Worm (Caenorhabditis elegans): ENCODE data around the gene Y26E6A.3.

Y26E6A.3 gene

ce11 chrX:13948167-13948566, 38.4 kb upstream of the Y26E6A.3 start (continued):
- no peak for TF ChIP-seq Y5F2A.4 (GFP tag; optimal IDR thresholded peaks at IDR 0.05)
- TF ChIP-seq lin-1 (GFP tag; IDR thresholded peaks at IDR 0.05) = no peak
- TF ChIP-seq duxl-1 (tag; optimal IDR thresholded peaks at IDR 0.05; ENCODE audit: poor library complexity) = no peak
- TF ChIP-seq zfp-2 (tag; optimal IDR thresholded peaks at IDR 0.05) = no peak
- TF ChIP-seq dmd-8 (GFP tag; IDR thresholded peaks at IDR 0.05) = no peak
- TF ChIP-seq jun-1 (tag; optimal IDR thresholded peaks at IDR 0.05) = no peak
- no peak for TF ChIP-seq daf-19 (GFP tag; conservative IDR thresholded peaks at IDR 0.05)
- TF ChIP-seq egl-27 (tag; optimal IDR thresholded peaks at IDR 0.05) = no peak
- TF ChIP-seq F10B5.3 (tag; optimal IDR thresholded peaks at IDR 0.05) = no peak

ce11 chrX:13946693-13947583, 37.2 kb upstream of the Y26E6A.3 start:
- TF ChIP-seq pqm-1 (tag; optimal IDR thresholded peaks at IDR 0.05) (peak; percentile 57), nhr-48 (tag; optimal IDR thresholded peaks at IDR 0.05) (no peak), nhr-237 (tag; optimal IDR thresholded peaks at IDR 0.05) (no peak), unc-62 (GFP tag; optimal IDR thresholded peaks at IDR 0.05 in 1 of 2) (peak in 1 of 2 experiments; percentile 59), unc-62 (tag; optimal IDR thresholded peaks at IDR 0.05) (no peak), nhr-28 (tag; optimal IDR thresholded peaks at IDR 0.05) (peak; percentile 84), unc-130 (GFP tag; optimal IDR thresholded peaks at IDR 0.05) (no peak), lin-38 (GFP tag; IDR thresholded peaks at IDR 0.05) (0 out of 2 replicates have a peak, but pooled peaks have one; percentile 14), hlh-11 (tag; optimal IDR thresholded peaks at IDR 0.05) (peak; percentile 55), snpc-4 (tag; optimal IDR thresholded peaks at IDR 0.05) (no peak), F49E8.2 (tag; optimal IDR thresholded peaks at IDR 0.05; ENCODE audit: borderline replicate concordance) (no peak), saeg-2 (GFP tag; IDR thresholded peaks at IDR 0.05) (no peak), snpc-1.2 (GFP tag; IDR thresholded peaks at IDR 0.05) (peak; percentile 75), tra-1 (GFP tag; IDR thresholded peaks at IDR 0.05) (0 out of 2 replicates have a peak, but pooled peaks have one; percentile 16), dmd-6 (GFP tag; IDR thresholded peaks at IDR 0.05) (peak; percentile 69), zip-11 (GFP tag; IDR thresholded peaks at IDR 0.05) (no peak), ZK337.2 (GFP tag; IDR thresholded peaks at IDR 0.05) (no peak), mep-1 (tag; optimal IDR thresholded peaks at IDR 0.05) (peak; percentile 14), jun-1 (tag; optimal IDR thresholded peaks at IDR 0.05) (no peak), daf-16 (GFP tag; optimal IDR thresholded peaks at IDR 0.05) (peak in 1 of 2 experiments; percentile 9), daf-16 (tag; optimal IDR thresholded peaks at IDR 0.05) (peak; percentile 61), egl-43 (GFP tag; IDR thresholded peaks at IDR 0.05) (0 out of 2 replicates have a peak, but pooled peaks have one; percentile 29), aly-2 (tag; optimal IDR thresholded peaks at IDR 0.05) (no peak), lim-7 (GFP tag; IDR thresholded peaks at IDR 0.05) (0 out of 2 replicates have a peak, but pooled peaks have one; percentile 55), dve-1 (tag; optimal IDR thresholded peaks at IDR 0.05; ENCODE audit: insufficient read depth) (peak; percentile 48), mxl-3 (GFP tag; optimal IDR thresholded peaks at IDR 0.05) (no peak), php-3 (GFP tag; IDR thresholded peaks at IDR 0.05) (peak; percentile 78; the same call in 1 of the 2 replicates), F10B5.3 (tag; optimal IDR thresholded peaks at IDR 0.05) (no peak), lsy-2 (tag; optimal IDR thresholded peaks at IDR 0.05) (no peak)

ce11 chrX:13945524-13945923, 35.8 kb upstream of the Y26E6A.3 start:
- TF ChIP-seq unc-130 (GFP tag; optimal IDR thresholded peaks at IDR 0.05) (no peak), mxl-2 (GFP tag; conservative IDR thresholded peaks at IDR 0.05) (no peak), ztf-7 (tag; optimal IDR thresholded peaks at IDR 0.05) (no peak), aly-2 (tag; optimal IDR thresholded peaks at IDR 0.05) (no peak), set-16 (GFP tag; IDR thresholded peaks at IDR 0.05) (peak; percentile 64), nhr-102 (tag; optimal IDR thresholded peaks at IDR 0.05) (no peak), F44E2.7 (GFP tag; IDR thresholded peaks at IDR 0.05) (no peak), sdz-12 (GFP tag; optimal IDR thresholded peaks at IDR 0.05) (no peak), ceh-82 (tag; optimal IDR thresholded peaks at IDR 0.05) (no peak), madf-5 (GFP tag; IDR thresholded peaks at IDR 0.05) (no peak), nhr-111 (GFP tag; optimal IDR thresholded peaks at IDR 0.05) (no peak), ZK546.5 (tag; optimal IDR thresholded peaks at IDR 0.05) (no peak), hlh-30 (tag; optimal IDR thresholded peaks at IDR 0.05; ENCODE audit: insufficient read depth) (peak; percentile 85), nhr-237 (tag; optimal IDR thresholded peaks at IDR 0.05) (no peak), vab-7 (GFP tag; IDR thresholded peaks at IDR 0.05) (peak; percentile 35; the same call in 1 of the 2 replicates)
